Fruit fly (Drosophila melanogaster): ENCODE results near the gene Ran.
A peak's percentile ranks its signal among the peaks of the same experiment; 100 is the strongest.

dm6 chrX:11146598-11147176, 1.8 kb downstream of the Ran start:
- TF ChIP-seq jing (GFP tag; optimal IDR thresholded peaks at IDR 0.05) (no peak), CG17829 (tag; optimal IDR thresholded peaks at IDR 0.05) (peak; percentile 29), Fer2 (tag; optimal IDR thresholded peaks at IDR 0.05) (no peak)

Measured in whole organism, embryonic.